Worm (Caenorhabditis elegans): ENCODE measurements around the gene C45B2.6.

C45B2.6 gene

DNA sequence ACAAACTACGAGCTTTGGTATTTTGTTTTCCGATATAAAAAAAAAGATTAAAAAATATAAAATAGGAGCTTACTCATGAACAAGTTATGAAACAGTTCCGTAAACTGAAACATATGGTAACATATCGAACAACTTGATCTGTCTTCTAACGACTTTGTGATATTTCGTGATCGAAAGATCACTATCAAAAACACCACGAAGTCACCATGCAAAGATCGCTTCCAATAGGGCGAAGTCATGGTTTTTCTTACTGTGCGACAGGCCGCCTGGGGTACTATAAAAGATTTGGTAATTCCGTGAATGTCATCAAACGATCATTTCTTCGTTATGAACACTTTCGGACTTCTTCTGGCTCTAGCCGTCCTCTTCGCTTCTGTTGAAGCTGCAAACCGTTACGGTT is 30.0 kb downstream of the C45B2.6 start, which contains the start of gene C45B2.3:
TSS of gene C45B2.3 (plus strand) at position 301 of the 400 bp plus-strand sequence.
- no peak for TF ChIP-seq ztf-4 (tag; optimal IDR thresholded peaks at IDR 0.05)

- no peak for TF ChIP-seq ama-1 (optimal IDR thresholded peaks at IDR 0.05)
- no peak for TF ChIP-seq pqm-1 (tag; optimal IDR thresholded peaks at IDR 0.05)
- no peak for TF ChIP-seq nhr-237 (tag; optimal IDR thresholded peaks at IDR 0.05)
- no peak for TF ChIP-seq mml-1 (tag; optimal IDR thresholded peaks at IDR 0.05)
- TF ChIP-seq unc-62 (GFP tag; optimal IDR thresholded peaks at IDR 0.05): no peak
- no peak for TF ChIP-seq nhr-11 (tag; optimal IDR thresholded peaks at IDR 0.05)
- no peak for TF ChIP-seq nhr-67 (tag; optimal IDR thresholded peaks at IDR 0.05)
- no peak for TF ChIP-seq nhr-76 (tag; optimal IDR thresholded peaks at IDR 0.05)
- TF ChIP-seq ceh-9 (tag; optimal IDR thresholded peaks at IDR 0.05): no peak
- no peak for TF ChIP-seq mdl-1 (tag; optimal IDR thresholded peaks at IDR 0.05)
- TF ChIP-seq lin-15B (tag; optimal IDR thresholded peaks at IDR 0.05): no peak
- TF ChIP-seq ztf-4 (tag; optimal IDR thresholded peaks at IDR 0.05): no peak
- TF ChIP-seq ZK546.5 (tag; optimal IDR thresholded peaks at IDR 0.05): no peak
- TF ChIP-seq nhr-25 (tag; optimal IDR thresholded peaks at IDR 0.05): no peak
- TF ChIP-seq daf-12 (tag; optimal IDR thresholded peaks at IDR 0.05): no peak
- no peak for TF ChIP-seq nhr-77 (tag; optimal IDR thresholded peaks at IDR 0.05)
- TF ChIP-seq zag-1 (tag; optimal IDR thresholded peaks at IDR 0.05): no peak
- no peak for TF ChIP-seq R02D3.7 (tag; optimal IDR thresholded peaks at IDR 0.05)
- TF ChIP-seq tbx-2 (tag; optimal IDR thresholded peaks at IDR 0.05): no peak
Measured at ce11 chrX:6084439-6084838, 31.8 kb downstream of the C45B2.6 start, which contains the start of gene C45B2.2. C45B2.2 (plus strand) TSS chrX:6084739.

DNA sequence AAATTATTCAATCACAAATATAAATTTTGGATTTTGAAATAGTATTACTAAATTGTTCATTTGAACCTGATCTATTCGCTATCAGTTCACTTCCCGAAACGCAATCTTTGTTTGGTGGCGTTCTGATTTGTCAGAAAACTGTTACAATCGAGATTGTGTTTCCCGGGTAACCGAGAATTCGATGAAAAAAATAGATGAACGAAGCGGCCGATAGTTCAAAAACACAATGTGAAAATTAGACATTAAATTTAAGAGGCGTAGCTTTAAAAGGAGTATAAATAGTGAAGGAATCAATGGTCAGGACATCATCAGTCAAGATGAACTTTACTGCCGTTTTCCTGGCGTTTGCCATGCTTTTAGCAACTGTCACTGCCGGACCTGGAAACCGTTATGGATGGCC is 33.1 kb downstream of the C45B2.6 start, which contains the start of gene C45B2.1:
TSS of gene C45B2.1 (plus strand) at position 301 of the 400 bp plus-strand sequence.
- TF ChIP-seq ZK546.5 (tag; optimal IDR thresholded peaks at IDR 0.05) (no peak), elt-2 (tag; optimal IDR thresholded peaks at IDR 0.05) (no peak), ceh-82 (tag; optimal IDR thresholded peaks at IDR 0.05) (no peak), pqm-1 (tag; optimal IDR thresholded peaks at IDR 0.05) (no peak), nhr-23 (tag; optimal IDR thresholded peaks at IDR 0.05) (no peak), elt-3 (tag; optimal IDR thresholded peaks at IDR 0.05) (no peak), nhr-76 (tag; optimal IDR thresholded peaks at IDR 0.05) (no peak), egl-27 (tag; optimal IDR thresholded peaks at IDR 0.05) (no peak), mdl-1 (tag; optimal IDR thresholded peaks at IDR 0.05) (no peak), lin-15B (tag; optimal IDR thresholded peaks at IDR 0.05) (no peak), mml-1 (tag; optimal IDR thresholded peaks at IDR 0.05) (no peak), nhr-25 (tag; optimal IDR thresholded peaks at IDR 0.05) (no peak), unc-39 (tag; optimal IDR thresholded peaks at IDR 0.05) (no peak), fos-1 (tag; optimal IDR thresholded peaks at IDR 0.05) (no peak), nhr-11 (tag; optimal IDR thresholded peaks at IDR 0.05) (no peak), pha-4 (tag; optimal IDR thresholded peaks at IDR 0.05) (no peak), ceh-9 (tag; optimal IDR thresholded peaks at IDR 0.05) (no peak)

- TF ChIP-seq eor-1 (tag; optimal IDR thresholded peaks at IDR 0.05): no peak
- TF ChIP-seq ztf-4 (tag; optimal IDR thresholded peaks at IDR 0.05): no peak
- no peak for TF ChIP-seq nhr-12 (tag; optimal IDR thresholded peaks at IDR 0.05)
- TF ChIP-seq pqm-1 (tag; optimal IDR thresholded peaks at IDR 0.05): no peak
- no peak for TF ChIP-seq lin-39 (tag; optimal IDR thresholded peaks at IDR 0.05)
- no peak for TF ChIP-seq ceh-9 (tag; optimal IDR thresholded peaks at IDR 0.05)
- no peak for TF ChIP-seq lin-15B (tag; optimal IDR thresholded peaks at IDR 0.05)
- TF ChIP-seq egl-27 (tag; optimal IDR thresholded peaks at IDR 0.05): no peak
- no peak for TF ChIP-seq ceh-28 (tag; optimal IDR thresholded peaks at IDR 0.05)
- no peak for TF ChIP-seq lsy-12 (tag; optimal IDR thresholded peaks at IDR 0.05)
- TF ChIP-seq ceh-16 (tag; optimal IDR thresholded peaks at IDR 0.05): no peak
- no peak for TF ChIP-seq fkh-10 (GFP tag; optimal IDR thresholded peaks at IDR 0.05)
- no peak for TF ChIP-seq nhr-76 (tag; optimal IDR thresholded peaks at IDR 0.05)
- TF ChIP-seq ztf-11 (tag; optimal IDR thresholded peaks at IDR 0.05): no peak
- no peak for TF ChIP-seq elt-3 (tag; optimal IDR thresholded peaks at IDR 0.05)
- no peak for TF ChIP-seq sea-2 (GFP tag; optimal IDR thresholded peaks at IDR 0.05)
- TF ChIP-seq skn-1 (tag; optimal IDR thresholded peaks at IDR 0.05): no peak
Measured at ce11 chrX:6087676-6088075, 35.0 kb downstream of the C45B2.6 start, which contains the start of gene C45B2.8. C45B2.8 (plus strand) TSS chrX:6087976.

Data from whole organism, L3 larva.